Worm (Caenorhabditis elegans) whole organism, L2 larva: Measurements from ENCODE around the gene kin-24.

ENCODE experiments used
- alr-1 ChIP-seq: fragments of 150-350 bp; optimal IDR thresholded peaks from 2 replicates; lab custom pipeline; 2014; ENCODE audit warnings: missing biosample characterization, missing genetic modification characterization
- aly-2 ChIP-seq: fragments of 150-350 bp; optimal IDR thresholded peaks from 2 replicates; lab custom pipeline; 2014; ENCODE audit warnings: missing biosample characterization, missing genetic modification characterization
- ama-1 ChIP-seq: fragments of 150-350 bp; optimal IDR thresholded peaks from 2 replicates; lab custom pipeline; 2018; ENCODE audit warnings: inconsistent platforms
- ceh-82 ChIP-seq: fragments of 150-350 bp; optimal IDR thresholded peaks from 2 replicates; lab custom pipeline; 2014; ENCODE audit warnings: missing biosample characterization, missing genetic modification characterization
- dmd-4 ChIP-seq: sonication (generic microtip); optimal IDR thresholded peaks from 2 replicates; lab custom pipeline; 2017; ENCODE audit warnings: missing biosample characterization, missing genetic modification characterization
- elt-1 ChIP-seq: fragments of 150-350 bp; optimal IDR thresholded peaks from 2 replicates; lab custom pipeline; 2014; ENCODE audit warnings: missing biosample characterization, missing genetic modification characterization
- lin-11 ChIP-seq: fragments of 150-350 bp; sonication (generic microtip); optimal IDR thresholded peaks from 2 replicates; lab custom pipeline; 2014; ENCODE audit warnings: missing biosample characterization, missing genetic modification characterization, inconsistent platforms, mixed read lengths
- nhr-23 ChIP-seq: fragments of 150-350 bp; optimal IDR thresholded peaks from 2 replicates; lab custom pipeline; 2014; ENCODE audit warnings: missing biosample characterization, missing genetic modification reagents, missing genetic modification characterization
- nhr-237 ChIP-seq: fragments of 150-350 bp; optimal IDR thresholded peaks from 2 replicates; lab custom pipeline; 2014; ENCODE audit warnings: missing biosample characterization, missing genetic modification characterization
- nhr-6 ChIP-seq: fragments of 150-350 bp; optimal IDR thresholded peaks from 2 replicates; lab custom pipeline; 2014; ENCODE audit warnings: missing biosample characterization, missing genetic modification characterization
- unc-55 ChIP-seq: fragments of 150-350 bp; sonication (generic microtip); optimal IDR thresholded peaks from 3 replicates; lab custom pipeline; 2014; ENCODE audit warnings: missing biosample characterization, missing genetic modification reagents, missing genetic modification characterization
- unc-62 ChIP-seq: fragments of 150-350 bp; optimal IDR thresholded peaks from 2 replicates; lab custom pipeline; 2014; ENCODE audit warnings: missing biosample characterization, missing genetic modification reagents, missing genetic modification characterization
- zag-1 ChIP-seq: fragments of 150-350 bp; optimal IDR thresholded peaks from 2 replicates; lab custom pipeline; 2014; ENCODE audit warnings: missing biosample characterization, missing genetic modification characterization

DNA sequence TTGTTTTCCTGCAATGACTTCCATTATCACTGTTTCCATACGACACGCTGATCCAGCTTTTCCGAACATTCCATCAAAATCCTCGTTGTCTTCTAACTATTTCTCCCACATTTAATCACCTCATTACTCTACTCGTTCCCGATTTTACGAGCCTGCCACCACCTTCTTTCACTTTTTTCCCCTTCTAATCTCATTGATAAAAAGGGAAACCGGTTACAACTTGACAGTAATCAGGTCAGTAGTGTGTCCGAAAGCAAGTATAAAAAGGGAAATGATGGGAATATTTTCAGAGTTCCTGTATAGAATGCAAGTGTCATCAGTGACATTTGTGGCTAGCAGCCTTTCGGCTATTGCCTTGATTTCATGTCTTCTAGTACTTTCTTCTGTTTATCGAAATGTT, 19.3 kb downstream of the kin-24 start, which contains the start of gene col-123:
- TF ChIP-seq dmd-4 (tag; lab: Kevin White, UChicago) (no peak), ceh-82 (no peak), aly-2 (tag; lab: Kevin White, UChicago) (no peak), lin-11 (tag; lab: Kevin White, UChicago) (no peak), nhr-6 (tag; lab: Kevin White, UChicago) (no peak), elt-1 (tag; lab: Kevin White, UChicago) (no peak), ama-1 (lab: Kevin White, UChicago) (no peak), nhr-23 (tag; lab: Kevin White, UChicago) (no peak), zag-1 (tag; lab: Kevin White, UChicago) (no peak), unc-55 (no peak), nhr-237 (no peak), alr-1 (tag; lab: Kevin White, UChicago) (no peak), unc-62 (no peak)
